Fruit fly (Drosophila melanogaster): ENCODE measurements around the gene CG32022.
A peak's percentile ranks its signal among the peaks of the same experiment; 100 is the strongest.

CG32022 gene

dm6 chr3L:8683773-8684172 lies 37.3 kb downstream of the CG32022 start (continued):
- TF ChIP-seq CG18599 (GFP tag; optimal IDR thresholded peaks at IDR 0.05) (peak; percentile 60), prd (optimal IDR thresholded peaks at IDR 0.05) (no peak), prd (GFP tag; IDR thresholded peaks at IDR 0.05) (no peak), CG9876 (GFP tag; optimal IDR thresholded peaks at IDR 0.05) (no peak), Atf-2 (GFP tag; optimal IDR thresholded peaks at IDR 0.05) (no peak), ranshi (GFP tag; IDR thresholded peaks at IDR 0.05) (no peak; the same call in 1 of the 2 replicates), Ada2b (GFP tag; IDR thresholded peaks at IDR 0.05) (no peak), ato (GFP tag; IDR thresholded peaks at IDR 0.05; ENCODE audit: partially characterized antibody) (no peak), Lim3 (GFP tag; IDR thresholded peaks at IDR 0.05) (no peak), MBD-R2 (GFP tag; IDR thresholded peaks at IDR 0.05) (no peak), Pdp1 (GFP tag; optimal IDR thresholded peaks at IDR 0.05) (peak in 1 of 2 experiments; percentile 17), Mes4 (GFP tag; optimal IDR thresholded peaks at IDR 0.05) (no peak), CG17568 (GFP tag; optimal IDR thresholded peaks at IDR 0.05) (no peak), bbx (GFP tag; IDR thresholded peaks at IDR 0.05; ENCODE audit: partially characterized antibody) (no peak), inv (GFP tag; IDR thresholded peaks at IDR 0.05; ENCODE audit: partially characterized antibody) (no peak), br (optimal IDR thresholded peaks at IDR 0.05) (no peak), toy (GFP tag; IDR thresholded peaks at IDR 0.05) (0 out of 2 replicates have a peak, but pooled peaks have one; percentile 27), HLH4C (GFP tag; IDR thresholded peaks at IDR 0.05; ENCODE audit: partially characterized antibody) (no peak), CG11398 (GFP tag; optimal IDR thresholded peaks at IDR 0.05) (no peak), CG43689 (GFP tag; IDR thresholded peaks at IDR 0.05) (no peak)

- TF ChIP-seq jumu (GFP tag; optimal IDR thresholded peaks at IDR 0.05), result no peak
- TF ChIP-seq ttk (GFP tag; IDR thresholded peaks at IDR 0.05), result 0 out of 2 replicates have a peak, but pooled peaks have one; percentile 6
- TF ChIP-seq E2f1 (GFP tag; IDR thresholded peaks at IDR 0.05), result peak; percentile 29; the same call in 1 of the 2 replicates
- TF ChIP-seq sens-2 (GFP tag; IDR thresholded peaks at IDR 0.05), result 0 out of 2 replicates have a peak, but pooled peaks have one; percentile 42
- TF ChIP-seq sima (GFP tag; optimal IDR thresholded peaks at IDR 0.05), result no peak
- peak; percentile 7 for TF ChIP-seq CG10543 (GFP tag; optimal IDR thresholded peaks at IDR 0.05)
- no peak for TF ChIP-seq Chrac-16 (GFP tag; optimal IDR thresholded peaks at IDR 0.05)
- TF ChIP-seq CG7786 (GFP tag; optimal IDR thresholded peaks at IDR 0.05), result no peak
- no peak for TF ChIP-seq PHDP (tag; optimal IDR thresholded peaks at IDR 0.05)
- TF ChIP-seq chn (GFP tag; optimal IDR thresholded peaks at IDR 0.05), result no peak
- TF ChIP-seq bcd (GFP tag; optimal IDR thresholded peaks at IDR 0.05), result no peak
- peak; percentile 9 for TF ChIP-seq Blimp-1 (GFP tag; optimal IDR thresholded peaks at IDR 0.05)
- TF ChIP-seq wek (GFP tag; optimal IDR thresholded peaks at IDR 0.05), result no peak
- no peak for TF ChIP-seq CG9797 (GFP tag; optimal IDR thresholded peaks at IDR 0.05)
- TF ChIP-seq Ada2b (GFP tag; IDR thresholded peaks at IDR 0.05), result peak; percentile 34; the same call in 1 of the 2 replicates
- TF ChIP-seq vvl (GFP tag; IDR thresholded peaks at IDR 0.05), result peak; percentile 16
- TF ChIP-seq CG32532 (GFP tag; IDR thresholded peaks at IDR 0.05), result peak; percentile 18; the same call in 1 of the 2 replicates
- peak; percentile 72 for TF ChIP-seq Hey (tag; optimal IDR thresholded peaks at IDR 0.05)
- TF ChIP-seq CG12219 (GFP tag; optimal IDR thresholded peaks at IDR 0.05), result no peak
- no peak for TF ChIP-seq bsh (GFP tag; optimal IDR thresholded peaks at IDR 0.05)
- TF ChIP-seq prd (optimal IDR thresholded peaks at IDR 0.05), result no peak
- peak; percentile 57 for TF ChIP-seq prd (GFP tag; IDR thresholded peaks at IDR 0.05)
- TF ChIP-seq ap (GFP tag; IDR thresholded peaks at IDR 0.05), result no peak
- TF ChIP-seq CG12299 (tag; optimal IDR thresholded peaks at IDR 0.05), result no peak
- peak; percentile 20 for TF ChIP-seq CG2712 (tag; optimal IDR thresholded peaks at IDR 0.05)
- TF ChIP-seq mirr (GFP tag; optimal IDR thresholded peaks at IDR 0.05), result peak; percentile 17
- TF ChIP-seq CG7839 (tag; optimal IDR thresholded peaks at IDR 0.05), result peak; percentile 9
- TF ChIP-seq CG34376 (GFP tag; optimal IDR thresholded peaks at IDR 0.05), result peak; percentile 28
- TF ChIP-seq amos (GFP tag; IDR thresholded peaks at IDR 0.05; ENCODE audit: partially characterized antibody), result no peak
- TF ChIP-seq sim (GFP tag; IDR thresholded peaks at IDR 0.05), result no peak
- TF ChIP-seq CG7987 (GFP tag; optimal IDR thresholded peaks at IDR 0.05), result peak; percentile 13
These were observed 38.3 kb downstream of the CG32022 start for dm6 chr3L:8682551-8683375.
